Fruit fly (Drosophila melanogaster) whole organism, wandering third instar larva: ENCODE results near the gene CG42815.

Experiments
- HLH106 ChIP-seq: fragments of 200-800 bp; optimal IDR thresholded peaks from 3 replicates; lab custom pipeline; 2019; ENCODE audit warnings: missing biosample characterization, mild to moderate bottlenecking, missing genetic modification characterization, moderate library complexity
- dsf ChIP-seq: sonication (Bioruptor generic); optimal IDR thresholded peaks from 2 replicates; lab custom pipeline; 2016; ENCODE audit warnings: missing biosample characterization, missing genetic modification characterization, borderline replicate concordance
- rgr ChIP-seq: fragments of 200-800 bp; sonication (Bioruptor generic); optimal IDR thresholded peaks from 3 replicates; lab custom pipeline; 2016; ENCODE audit warnings: missing biosample characterization, mild to moderate bottlenecking, missing genetic modification characterization

The CG42815 gene

DNA sequence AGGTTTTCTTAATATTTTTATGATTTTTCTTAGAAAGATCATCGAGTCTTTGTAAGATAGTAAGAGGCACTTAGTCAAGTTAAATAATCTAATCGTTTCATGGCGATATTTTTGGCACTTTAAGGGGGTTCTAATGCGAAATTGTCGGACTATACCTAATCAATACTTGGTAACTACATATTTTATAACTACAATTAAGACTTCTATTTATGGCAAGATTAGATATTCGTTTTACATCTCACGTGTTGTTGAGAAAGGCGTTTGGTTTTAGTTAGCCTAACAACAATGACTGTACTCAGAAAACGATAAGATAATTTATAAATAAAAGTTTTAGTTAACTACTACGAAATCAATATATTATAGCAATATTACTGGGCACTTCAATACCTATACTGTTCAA lies 48.8 kb downstream of the CG42815 start:
- no peak for TF ChIP-seq rgr (GFP tag; lab: Kevin White, UChicago)
- no peak for TF ChIP-seq dsf (GFP tag; lab: Kevin White, UChicago)
- no peak for TF ChIP-seq HLH106
